Worm (Caenorhabditis elegans) whole organism, L3 larva: ENCODE results near the gene sca-1.

ENCODE experiments used
- ceh-82 ChIP-seq: fragments of 150-350 bp; optimal IDR thresholded peaks from 2 replicates; lab custom pipeline; 2014; ENCODE audit warnings: missing biosample characterization, missing genetic modification characterization
- ceh-9 ChIP-seq: sonication (generic microtip); optimal IDR thresholded peaks from 2 replicates; lab custom pipeline; 2018; ENCODE audit warnings: missing biosample characterization, missing genetic modification characterization
- elt-1 ChIP-seq: fragments of 150-350 bp; optimal IDR thresholded peaks from 2 replicates; lab custom pipeline; 2014; ENCODE audit warnings: missing biosample characterization, missing genetic modification characterization
- hmg-11 ChIP-seq: sonication (generic microtip); optimal IDR thresholded peaks from 2 replicates; lab custom pipeline; 2016; ENCODE audit warnings: missing genetic modification characterization, missing compliant biosample characterization
- nhr-12 ChIP-seq: fragments of 150-350 bp; optimal IDR thresholded peaks from 2 replicates; lab custom pipeline; 2014; ENCODE audit warnings: missing biosample characterization, missing genetic modification characterization
- nhr-237 ChIP-seq: fragments of 150-350 bp; optimal IDR thresholded peaks from 2 replicates; lab custom pipeline; 2014; ENCODE audit warnings: missing biosample characterization, missing genetic modification characterization
- nhr-28 ChIP-seq: fragments of 150-350 bp; optimal IDR thresholded peaks from 2 replicates; lab custom pipeline; 2014; ENCODE audit warnings: missing biosample characterization, missing genetic modification characterization
- nhr-77 ChIP-seq: fragments of 150-350 bp; optimal IDR thresholded peaks from 2 replicates; lab custom pipeline; 2014; ENCODE audit warnings: missing biosample characterization, missing genetic modification characterization
- pha-4 ChIP-seq: fragments of 150-350 bp; optimal IDR thresholded peaks from 2 replicates; lab custom pipeline; 2014; ENCODE audit warnings: missing biosample characterization, missing genetic modification reagents, missing genetic modification characterization
- pqm-1 ChIP-seq: fragments of 150-350 bp; optimal IDR thresholded peaks from 2 replicates; lab custom pipeline; 2017; ENCODE audit warnings: missing biosample characterization, missing genetic modification characterization, inconsistent platforms
- snpc-4 ChIP-seq: fragments of 150-350 bp; optimal IDR thresholded peaks from 2 replicates; lab custom pipeline; 2014; ENCODE audit warnings: missing biosample characterization, missing genetic modification characterization
- zag-1 ChIP-seq: fragments of 150-350 bp; optimal IDR thresholded peaks from 2 replicates; lab custom pipeline; 2014; ENCODE audit warnings: missing biosample characterization, missing genetic modification characterization
- ztf-11 ChIP-seq: fragments of 150-350 bp; optimal IDR thresholded peaks from 2 replicates; lab custom pipeline; 2014; ENCODE audit warnings: missing biosample characterization, missing genetic modification characterization

DNA sequence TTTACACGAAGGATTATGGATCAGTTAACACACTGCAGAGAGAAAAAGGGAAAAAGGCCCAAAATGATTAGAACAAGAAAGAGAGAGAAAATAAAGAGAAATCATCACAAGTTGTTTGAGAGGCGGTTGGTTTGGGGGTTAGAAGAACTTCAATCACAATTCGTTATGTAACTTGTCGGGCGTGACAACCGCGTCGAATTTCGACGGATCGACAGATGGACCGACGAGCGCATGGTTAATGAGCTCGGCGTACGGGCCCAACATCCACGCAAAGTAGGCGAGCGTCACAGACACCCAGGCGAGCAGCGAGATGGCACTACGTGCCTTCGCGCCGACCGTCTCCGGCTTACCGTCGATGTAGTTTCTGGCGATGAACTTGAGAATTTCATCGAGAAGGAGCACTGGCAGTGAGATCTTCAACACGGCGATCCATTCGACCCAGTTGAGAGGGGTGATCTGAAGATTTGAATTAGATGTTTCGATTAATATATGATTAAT lies 3.8 kb downstream of the sca-1 start:
- TF ChIP-seq pha-4 (no peak), nhr-77 (no peak), nhr-28 (tag; lab: Kevin White, UChicago) (no peak), hmg-11 (tag; lab: Kevin White, UChicago) (no peak), snpc-4 (tag; lab: Kevin White, UChicago) (no peak), ztf-11 (tag; lab: Kevin White, UChicago) (no peak), nhr-12 (tag; lab: Kevin White, UChicago) (no peak), elt-1 (tag; lab: Kevin White, UChicago) (no peak), zag-1 (tag; lab: Kevin White, UChicago) (no peak), ceh-82 (no peak), ceh-9 (tag; lab: Kevin White, UChicago) (no peak), pqm-1 (no peak), nhr-237 (no peak)
